Worm (Caenorhabditis elegans) whole organism, young adult: ENCODE data around the gene nspc-3.
"Not testable (repeated sequence)": the region's sequence is repeated elsewhere in the genome, so short reads cannot be mapped to it uniquely, and the experiment has no call there.

Experiments
- B0035.1 ChIP-seq: sonication (generic microtip); optimal IDR thresholded peaks from 2 replicates; lab custom pipeline; 2016; ENCODE audit warnings: missing genetic modification characterization, mild to moderate bottlenecking, missing compliant biosample characterization, missing genotype, missing genetic modification reagents
- B0336.3 ChIP-seq: fragments of 200-800 bp; sonication (Bioruptor generic); IDR thresholded peaks from 2 replicates; pipeline ENCODE4 v1.3.6; 2022; ENCODE audit warnings: missing genetic modification characterization, missing compliant biosample characterization
- F22D6.2 ChIP-seq: sonication (generic microtip); optimal IDR thresholded peaks from 2 replicates; lab custom pipeline; 2016; ENCODE audit warnings: mild to moderate bottlenecking, missing genetic modification characterization, missing compliant biosample characterization
- F23B12.7 ChIP-seq: sonication (generic microtip); optimal IDR thresholded peaks from 2 replicates; lab custom pipeline; 2017; ENCODE audit warnings: missing genetic modification characterization, mild to moderate bottlenecking, missing compliant biosample characterization, antibody characterized with exemption, moderate library complexity; ENCODE audit not compliant: insufficient read depth
- K11D2.4 ChIP-seq: fragments of 200-800 bp; sonication (Bioruptor generic); IDR thresholded peaks from 2 replicates; pipeline ENCODE4 v1.3.6; 2022; ENCODE audit warnings: missing genetic modification reagents, missing genetic modification characterization, missing compliant biosample characterization
- Y53G8AR.9 ChIP-seq: fragments of 200-800 bp; sonication (Bioruptor generic); conservative IDR thresholded peaks from 2 replicates; pipeline ENCODE4 v1.3.6; 2022; ENCODE audit warnings: missing genetic modification reagents, missing genetic modification characterization, missing compliant biosample characterization
- Y56A3A.18 ChIP-seq: fragments of 200-800 bp; sonication (Bioruptor generic); IDR thresholded peaks from 2 replicates; pipeline ENCODE4 v1.3.6; 2022; ENCODE audit warnings: missing genetic modification reagents, missing genetic modification characterization, missing compliant biosample characterization
- ZK185.1 ChIP-seq: sonication (generic microtip); optimal IDR thresholded peaks from 2 replicates; lab custom pipeline; 2016; ENCODE audit warnings: mild to moderate bottlenecking, missing genetic modification characterization, missing compliant biosample characterization; ENCODE audit not compliant: poor library complexity, severe bottlenecking
- aptf-3 ChIP-seq: fragments of 200-800 bp; sonication (Bioruptor generic); IDR thresholded peaks from 2 replicates; pipeline ENCODE4 v1.3.6; 2022; ENCODE audit warnings: missing genetic modification characterization, missing compliant biosample characterization
- atf-7 ChIP-seq: sonication (generic microtip); optimal IDR thresholded peaks from 2 replicates; lab custom pipeline; 2017; ENCODE audit warnings: mild to moderate bottlenecking, missing genetic modification characterization, missing compliant biosample characterization
- athp-1 ChIP-seq: sonication (generic microtip); optimal IDR thresholded peaks from 2 replicates; lab custom pipeline; 2017; ENCODE audit warnings: mild to moderate bottlenecking, missing genetic modification characterization, missing compliant biosample characterization
- attf-3 ChIP-seq: fragments of 200-800 bp; sonication (Bioruptor generic); conservative IDR thresholded peaks from 2 replicates; pipeline ENCODE4 v1.3.6; 2022; ENCODE audit warnings: missing genetic modification reagents, missing genetic modification characterization, missing compliant biosample characterization
- attf-6 ChIP-seq: fragments of 200-800 bp; sonication (Bioruptor generic); IDR thresholded peaks from 2 replicates; pipeline ENCODE4 v1.3.6; 2022; ENCODE audit warnings: missing genetic modification reagents, missing genetic modification characterization, missing compliant biosample characterization
- bed-2 ChIP-seq: fragments of 200-800 bp; sonication (Bioruptor generic); IDR thresholded peaks from 2 replicates; pipeline ENCODE4 v1.3.6; 2022; ENCODE audit warnings: missing genetic modification reagents, missing genetic modification characterization, missing compliant biosample characterization
- ccch-3 ChIP-seq: fragments of 200-800 bp; sonication (Bioruptor generic); optimal IDR thresholded peaks from 2 replicates; lab custom pipeline; 2018; ENCODE audit warnings: mild to moderate bottlenecking, missing genetic modification characterization, missing compliant biosample characterization
- cebp-2 ChIP-seq: fragments of 200-800 bp; sonication (Bioruptor generic); IDR thresholded peaks from 2 replicates; pipeline ENCODE4 v1.3.6; 2022; ENCODE audit warnings: missing genetic modification characterization, missing compliant biosample characterization
- ceh-100 ChIP-seq: fragments of 200-800 bp; sonication (Bioruptor generic); IDR thresholded peaks from 2 replicates; pipeline ENCODE4 v1.3.6; 2022; ENCODE audit warnings: missing genetic modification reagents, missing genetic modification characterization, missing compliant biosample characterization
- chd-7 ChIP-seq: sonication (generic microtip); optimal IDR thresholded peaks from 2 replicates; lab custom pipeline; 2016; ENCODE audit warnings: mild to moderate bottlenecking, missing genetic modification characterization, moderate library complexity, missing compliant biosample characterization
- die-1 ChIP-seq: sonication (generic microtip); optimal IDR thresholded peaks from 2 replicates; lab custom pipeline; 2016; ENCODE audit warnings: missing genotype, mild to moderate bottlenecking, missing genetic modification characterization, missing compliant biosample characterization
- dox-1 ChIP-seq: fragments of 200-800 bp; sonication (Bioruptor generic); IDR thresholded peaks from 2 replicates; pipeline ENCODE4 v1.3.6; 2022; ENCODE audit warnings: missing genetic modification reagents, missing genetic modification characterization, missing compliant biosample characterization
- efl-1 ChIP-seq: fragments of 150-350 bp; optimal IDR thresholded peaks from 2 replicates; lab custom pipeline; 2014; ENCODE audit warnings: missing biosample characterization, missing genetic modification reagents, missing genetic modification characterization
- ets-4 ChIP-seq: fragments of 200-800 bp; sonication (Bioruptor generic); optimal IDR thresholded peaks from 2 replicates; lab custom pipeline; 2018; ENCODE audit warnings: mild to moderate bottlenecking, missing genetic modification characterization, missing compliant biosample characterization
- fkh-3 ChIP-seq: sonication (generic microtip); optimal IDR thresholded peaks from 2 replicates; lab custom pipeline; 2016; ENCODE audit warnings: mild to moderate bottlenecking, missing genetic modification characterization, missing compliant biosample characterization
- hmg-1.2 ChIP-seq: fragments of 200-800 bp; sonication (Bioruptor generic); IDR thresholded peaks from 2 replicates; pipeline ENCODE4 v1.3.6; 2022; ENCODE audit warnings: missing genetic modification reagents, missing genetic modification characterization, missing compliant biosample characterization
- lag-1 ChIP-seq: fragments of 200-800 bp; sonication (Bioruptor generic); IDR thresholded peaks from 2 replicates; pipeline ENCODE4 v1.3.6; 2022; ENCODE audit warnings: missing genetic modification reagents, missing genetic modification characterization, missing compliant biosample characterization
- let-526 ChIP-seq: fragments of 200-800 bp; sonication (Bioruptor generic); IDR thresholded peaks from 2 replicates; pipeline ENCODE4 v1.3.6; 2022; ENCODE audit warnings: missing genetic modification reagents, missing genetic modification characterization, missing compliant biosample characterization
- let-607 ChIP-seq, 2 experiments: fragments of 200-800 bp in 1 of 2; sonication (Bioruptor generic) in 1 of 2; sonication (generic microtip) in 1 of 2; optimal IDR thresholded peaks; 2 replicates each; lab custom pipeline; 2016 to 2018; ENCODE audit warnings: mild to moderate bottlenecking in 2 of 2, missing compliant biosample characterization in 2 of 2, missing genetic modification characterization in 2 of 2, moderate library complexity in 2 of 2, missing genotype in 1 of 2
- lin-26 ChIP-seq: fragments of 200-800 bp; sonication (Bioruptor generic); IDR thresholded peaks from 2 replicates; pipeline ENCODE4 v1.3.6; 2022; ENCODE audit warnings: missing genetic modification reagents, missing genetic modification characterization, missing compliant biosample characterization
- lin-35 ChIP-seq, 3 experiments: fragments of 150-350 bp in 2 of 3; sonication (generic microtip) in 1 of 3; optimal IDR thresholded peaks; 2 replicates each; lab custom pipeline; 2014 to 2018; ENCODE audit warnings: missing biosample characterization in 3 of 3, missing genetic modification characterization in 3 of 3, missing genetic modification reagents in 3 of 3
- lin-40 ChIP-seq: sonication (generic microtip); optimal IDR thresholded peaks from 2 replicates; lab custom pipeline; 2016; ENCODE audit warnings: missing genetic modification characterization, mild to moderate bottlenecking, missing compliant biosample characterization, missing genotype, missing genetic modification reagents
- mcd-1 ChIP-seq: fragments of 200-800 bp; sonication (Bioruptor generic); IDR thresholded peaks from 2 replicates; pipeline ENCODE4 v1.3.6; 2022; ENCODE audit warnings: missing genetic modification reagents, missing genetic modification characterization, missing compliant biosample characterization
- nhr-27 ChIP-seq: fragments of 200-800 bp; sonication (Bioruptor generic); optimal IDR thresholded peaks from 2 replicates; lab custom pipeline; 2018; ENCODE audit warnings: mild to moderate bottlenecking, missing genetic modification characterization, moderate library complexity, missing compliant biosample characterization
- nhr-80 ChIP-seq: sonication (generic microtip); optimal IDR thresholded peaks from 2 replicates; lab custom pipeline; 2016; ENCODE audit warnings: missing genetic modification characterization, missing compliant biosample characterization
- nhr-90 ChIP-seq: sonication (generic microtip); optimal IDR thresholded peaks from 2 replicates; lab custom pipeline; 2016; ENCODE audit warnings: missing genotype, mild to moderate bottlenecking, missing genetic modification characterization, missing compliant biosample characterization
- pbrm-1 ChIP-seq: fragments of 200-800 bp; sonication (Bioruptor generic); IDR thresholded peaks from 2 replicates; pipeline ENCODE4 v1.3.6; 2022; ENCODE audit warnings: missing genetic modification reagents, missing genetic modification characterization, missing compliant biosample characterization
- rcor-1 ChIP-seq: fragments of 200-800 bp; sonication (Bioruptor generic); IDR thresholded peaks from 2 replicates; pipeline ENCODE4 v1.3.6; 2022; ENCODE audit warnings: missing genetic modification reagents, missing genetic modification characterization, missing compliant biosample characterization
- repo-1 ChIP-seq: sonication (generic microtip); optimal IDR thresholded peaks from 2 replicates; lab custom pipeline; 2017; ENCODE audit warnings: mild to moderate bottlenecking, missing genetic modification characterization, missing compliant biosample characterization
- sea-2 ChIP-seq: fragments of 200-800 bp; sonication (Bioruptor generic); IDR thresholded peaks from 2 replicates; pipeline ENCODE4 v1.3.6; 2022; ENCODE audit warnings: missing genetic modification characterization, missing compliant biosample characterization
- snpc-3.4 ChIP-seq: sonication (generic microtip); optimal IDR thresholded peaks from 2 replicates; lab custom pipeline; 2017; ENCODE audit warnings: missing genetic modification characterization, mild to moderate bottlenecking, missing compliant biosample characterization, antibody characterized with exemption, moderate library complexity, missing genotype, missing genetic modification reagents
- tlf-1 ChIP-seq: fragments of 200-800 bp; sonication (Bioruptor generic); optimal IDR thresholded peaks from 2 replicates; lab custom pipeline; 2018; ENCODE audit warnings: mild to moderate bottlenecking, missing genetic modification characterization, missing compliant biosample characterization
- ztf-18 ChIP-seq: sonication (generic microtip); optimal IDR thresholded peaks from 2 replicates; lab custom pipeline; 2016; ENCODE audit warnings: missing genotype, mild to moderate bottlenecking, missing genetic modification characterization, missing compliant biosample characterization
- ztf-22 ChIP-seq: fragments of 200-800 bp; sonication (Bioruptor generic); optimal IDR thresholded peaks from 2 replicates; lab custom pipeline; 2018; ENCODE audit warnings: mild to moderate bottlenecking, missing genetic modification characterization, moderate library complexity, missing compliant biosample characterization
- ztf-6 ChIP-seq: fragments of 200-800 bp; sonication (Bioruptor generic); IDR thresholded peaks from 2 replicates; pipeline ENCODE4 v1.3.6; 2022; ENCODE audit warnings: missing genetic modification reagents, missing genetic modification characterization, missing compliant biosample characterization

The nspc-3 gene

ce11 chrX:8538262-8538776 is 1.4 kb downstream of the nspc-3 start, which contains the start of the genes nspc-4 and nspc-5:
Gene nspc-4, minus strand, starts transcription at chrX:8538362.
Gene nspc-5, plus strand, starts transcription at chrX:8538726.
- TF ChIP-seq attf-6 (GFP tag; lab: Robert Waterston, UW); sea-2 (GFP tag; lab: Robert Waterston, UW); nhr-80 (tag; lab: Kevin White, UChicago): not testable (repeated sequence)

- TF ChIP-seq ztf-6 (GFP tag; lab: Robert Waterston, UW); lin-40; B0035.1 (tag; lab: Kevin White, UChicago): not testable (repeated sequence)
Observed at ce11 chrX:8541562-8541961, 4.7 kb downstream of the nspc-3 start, which contains the start of gene nspc-7. Gene nspc-7, plus strand, starts transcription at chrX:8541862.

ce11 chrX:8545971-8546442 is 9.1 kb downstream of the nspc-3 start, which contains the start of gene sdha-1:
Gene sdha-1, minus strand, starts transcription at chrX:8546021.
- TF ChIP-seq pbrm-1 (GFP tag; lab: Robert Waterston, UW) (peak; percentile 53; the same call in 1 of the 2 replicates), mcd-1 (GFP tag; lab: Robert Waterston, UW) (peak; percentile 71), efl-1 (GFP tag; lab: Kevin White, UChicago) (no peak), nhr-90 (tag; lab: Kevin White, UChicago) (peak; percentile 41), B0336.3 (GFP tag; lab: Robert Waterston, UW) (peak; percentile 69), fkh-3 (tag; lab: Kevin White, UChicago) (no peak), attf-3 (GFP tag; lab: Robert Waterston, UW) (0 out of 2 replicates have a peak, but pooled peaks have one; percentile 19), ceh-100 (GFP tag; lab: Robert Waterston, UW) (no peak), atf-7 (tag; lab: Kevin White, UChicago) (peak; percentile 37), lin-26 (GFP tag; lab: Robert Waterston, UW) (peak; percentile 63; the same call in 1 of the 2 replicates), lin-35 (GFP tag; optimal IDR thresholded peaks at IDR 0.05; lab: Kevin White, UChicago) (peak in 1 of 3 experiments; percentile 60), nhr-80 (tag; lab: Kevin White, UChicago) (peak; percentile 94), athp-1 (tag; lab: Kevin White, UChicago) (peak; percentile 21), B0035.1 (tag; lab: Kevin White, UChicago) (no peak), ZK185.1 (tag; lab: Kevin White, UChicago) (peak; percentile 52), ztf-22 (GFP tag; lab: Kevin White, UChicago) (peak; percentile 81), snpc-3.4 (tag; lab: Kevin White, UChicago) (no peak), nhr-27 (tag; lab: Kevin White, UChicago) (no peak), ztf-18 (tag; lab: Kevin White, UChicago) (peak; percentile 94), rcor-1 (GFP tag; lab: Robert Waterston, UW) (peak; percentile 64), cebp-2 (no peak), Y53G8AR.9 (GFP tag; lab: Robert Waterston, UW) (peak; percentile 69; the same call in 1 of the 2 replicates), F22D6.2 (tag; lab: Kevin White, UChicago) (peak; percentile 2), Y56A3A.18 (GFP tag; lab: Robert Waterston, UW) (0 out of 2 replicates have a peak, but pooled peaks have one; percentile 37), tlf-1 (GFP tag; lab: Kevin White, UChicago) (peak; percentile 40), lag-1 (no peak), ccch-3 (no peak), hmg-1.2 (peak; percentile 43; the same call in 1 of the 2 replicates), let-607 (tag; optimal IDR thresholded peaks at IDR 0.05; lab: Kevin White, UChicago) (peak in 1 of 2 experiments; percentile 35), die-1 (tag; lab: Kevin White, UChicago) (no peak), ets-4 (GFP tag; lab: Kevin White, UChicago) (peak; percentile 64), chd-7 (tag; lab: Kevin White, UChicago) (peak; percentile 17), aptf-3 (GFP tag; lab: Robert Waterston, UW) (no peak), let-526 (GFP tag; lab: Robert Waterston, UW) (peak; percentile 59; the same call in 1 of the 2 replicates), repo-1 (tag; lab: Kevin White, UChicago) (peak; percentile 2), bed-2 (GFP tag; lab: Robert Waterston, UW) (no peak), dox-1 (peak; percentile 90), F23B12.7 (tag; lab: Kevin White, UChicago) (peak; percentile 63), K11D2.4 (GFP tag; lab: Robert Waterston, UW) (peak; percentile 78)
